Fruit fly (Drosophila melanogaster) whole organism: ENCODE results near the gene CG2663.

Experiments
- CG8478 ChIP-seq: fragments of >200 bp; optimal IDR thresholded peaks from 2 replicates; lab custom pipeline; 2018; ENCODE audit warnings: inconsistent platforms
- Dll ChIP-seq: fragments of >200 bp; optimal IDR thresholded peaks from 2 replicates; lab custom pipeline; 2017
- EcR ChIP-seq, 2 experiments: fragments of >200 bp; optimal IDR thresholded peaks; 2 replicates each; lab custom pipeline; 2017; ENCODE audit warnings: missing biosample characterization in 2 of 2, missing genetic modification characterization in 2 of 2, missing genetic modification reagents in 2 of 2
- pan ChIP-seq: fragments of >200 bp; optimal IDR thresholded peaks from 2 replicates; lab custom pipeline; 2017
- psq ChIP-seq: fragments of >200 bp; optimal IDR thresholded peaks from 2 replicates; lab custom pipeline; 2017
- usp ChIP-seq: fragments of >200 bp; optimal IDR thresholded peaks from 2 replicates; lab custom pipeline; 2017; ENCODE audit warnings: missing biosample characterization, missing genetic modification characterization, mixed read lengths

Gene CG2663

DNA sequence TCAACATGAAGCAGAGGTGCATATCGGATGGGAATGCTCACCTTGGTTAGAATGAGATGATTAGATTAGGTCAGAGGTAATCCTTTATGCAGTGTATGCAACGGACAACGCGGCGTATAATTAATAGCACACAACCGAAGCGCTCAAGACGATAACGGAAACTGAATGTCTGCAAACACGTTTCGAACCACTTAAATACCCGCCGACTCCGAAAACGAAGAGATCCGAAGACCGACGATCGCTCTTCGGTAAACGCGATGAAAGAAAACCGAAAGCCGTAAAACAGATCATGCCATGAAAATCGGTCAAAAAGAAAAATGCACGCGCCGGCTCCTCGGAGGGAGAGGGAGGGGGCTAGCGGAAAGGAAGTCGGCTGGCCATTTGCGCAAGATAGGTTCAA lies at the start of gene CG2663:
CG2663 (minus strand) TSS at position 173 of the 400 bp plus-strand sequence.
- TF ChIP-seq pan = no peak
- TF ChIP-seq psq (lab: Kevin White, UChicago) = no peak
- TF ChIP-seq Dll (lab: Kevin White, UChicago) = no peak
- no peak for TF ChIP-seq usp (GFP tag; lab: Kevin White, UChicago)
- TF ChIP-seq EcR (GFP tag; optimal IDR thresholded peaks at IDR 0.05; lab: Kevin White, UChicago) = no peak
- no peak for TF ChIP-seq CG8478

DNA sequence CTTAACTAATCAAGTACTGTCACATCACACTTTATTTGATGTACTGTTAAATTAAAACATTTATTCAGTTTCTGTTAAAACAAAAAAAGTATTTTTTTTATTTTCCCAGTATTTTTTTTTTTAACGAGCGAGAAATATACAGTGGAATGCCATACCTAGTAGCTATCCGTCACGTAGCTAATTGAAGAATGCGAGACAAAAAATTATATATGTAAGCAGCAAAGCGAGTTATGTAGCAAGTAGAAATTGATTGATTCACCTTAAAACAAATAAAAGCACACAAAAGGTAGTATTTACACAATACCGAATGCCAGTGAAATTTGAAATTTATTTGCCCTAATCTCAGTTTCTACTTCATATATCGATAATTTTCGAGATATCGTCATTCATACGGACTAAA lies 34.8 kb upstream of the CG2663 start:
- no peak for TF ChIP-seq pan
- no peak for TF ChIP-seq Dll (lab: Kevin White, UChicago)

DNA sequence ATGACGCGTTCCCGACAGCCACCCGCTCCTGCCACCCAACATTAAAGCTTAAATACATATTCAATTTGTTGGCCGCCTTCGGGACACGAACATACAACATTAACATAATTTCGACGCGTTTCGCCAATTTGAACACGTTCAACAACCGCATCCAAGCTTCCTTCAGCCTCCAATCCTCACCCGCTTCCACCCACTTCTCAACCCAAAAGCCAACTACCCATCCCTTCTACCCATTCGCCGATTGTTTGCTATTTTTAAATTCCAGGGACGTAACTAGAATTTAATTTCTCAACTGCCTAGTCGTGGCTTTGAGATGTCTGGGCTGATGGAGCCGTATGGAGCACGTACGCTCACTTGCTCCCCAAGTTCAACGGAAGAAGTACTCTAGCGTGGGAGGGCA lies 25.9 kb upstream of the CG2663 start:
- TF ChIP-seq EcR (GFP tag; optimal IDR thresholded peaks at IDR 0.05; lab: Kevin White, UChicago) = no peak
- TF ChIP-seq psq (lab: Kevin White, UChicago) = no peak
- TF ChIP-seq Dll (lab: Kevin White, UChicago) = no peak
- no peak for TF ChIP-seq pan
- no peak for TF ChIP-seq CG8478
- no peak for TF ChIP-seq usp (GFP tag; lab: Kevin White, UChicago)

DNA sequence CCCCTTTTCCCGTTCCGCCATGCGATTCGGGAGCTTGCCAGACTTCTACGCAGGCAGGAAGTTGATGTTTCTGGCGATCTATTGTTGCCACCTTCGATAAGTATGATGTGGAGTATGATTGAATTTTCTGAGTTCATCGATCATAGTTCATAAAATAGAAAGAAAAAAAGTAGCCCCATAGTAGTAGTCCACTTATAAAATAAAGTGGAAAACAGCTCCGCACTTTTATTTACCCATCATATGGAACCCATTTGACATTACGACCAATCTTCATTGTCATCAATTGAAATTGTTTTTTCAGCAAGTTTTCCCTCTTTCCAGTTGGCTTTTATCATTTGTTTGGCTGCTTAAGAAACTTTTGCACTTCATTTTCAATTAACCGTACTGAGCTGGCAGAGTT lies 23.2 kb upstream of the CG2663 start, which contains the start of gene CG12147:
CG12147 (minus strand) TSS at position 101 of the 400 bp plus-strand sequence.
- TF ChIP-seq EcR (GFP tag; optimal IDR thresholded peaks at IDR 0.05; lab: Kevin White, UChicago) (no peak), pan (no peak), Dll (lab: Kevin White, UChicago) (no peak), psq (lab: Kevin White, UChicago) (no peak), CG8478 (no peak), usp (GFP tag; lab: Kevin White, UChicago) (no peak)

DNA sequence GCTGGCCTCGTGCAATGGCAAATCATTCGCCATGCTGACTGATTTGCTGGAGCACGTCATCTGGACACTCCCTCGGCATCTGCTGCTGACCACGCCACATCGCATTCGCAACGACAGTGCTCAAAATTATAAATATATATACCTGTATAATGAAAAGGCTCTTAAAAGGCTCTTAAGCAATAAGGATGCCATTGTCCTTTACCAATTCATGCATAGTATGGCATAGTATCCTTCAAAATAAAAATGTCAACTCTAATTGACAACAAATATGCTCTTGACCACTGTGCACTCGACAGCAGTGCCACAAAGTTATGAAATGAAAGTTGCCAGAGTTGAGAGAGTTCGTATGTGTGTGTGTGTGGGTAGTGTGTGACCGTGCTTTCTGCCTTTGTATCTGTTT lies 18.2 kb upstream of the CG2663 start:
- TF ChIP-seq pan (no peak), psq (lab: Kevin White, UChicago) (no peak), EcR (GFP tag; optimal IDR thresholded peaks at IDR 0.05; lab: Kevin White, UChicago) (no peak), usp (GFP tag; lab: Kevin White, UChicago) (no peak), CG8478 (no peak), Dll (lab: Kevin White, UChicago) (no peak)

DNA sequence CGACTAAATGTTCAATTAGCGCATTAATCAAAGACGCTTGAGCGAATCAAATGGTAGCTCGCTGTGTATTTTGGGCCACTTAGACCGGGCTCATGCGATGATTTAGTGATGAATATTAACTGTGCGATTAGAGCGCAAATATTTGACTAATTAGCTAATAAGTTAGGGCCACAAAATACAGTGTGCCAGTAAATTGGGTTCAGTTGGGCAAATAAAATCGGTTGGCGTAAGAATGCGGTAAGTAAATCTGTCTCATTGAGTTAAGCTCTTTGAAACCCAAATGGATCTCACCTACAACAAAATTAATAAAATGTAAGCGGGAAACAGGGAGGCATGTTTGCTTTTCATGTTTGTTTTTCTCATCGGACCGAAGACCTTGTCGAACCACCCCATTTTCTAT lies 16.5 kb upstream of the CG2663 start:
- TF ChIP-seq EcR (GFP tag; optimal IDR thresholded peaks at IDR 0.05; lab: Kevin White, UChicago) (no peak), Dll (lab: Kevin White, UChicago) (no peak), psq (lab: Kevin White, UChicago) (no peak), CG8478 (no peak), usp (GFP tag; lab: Kevin White, UChicago) (no peak), pan (no peak)

DNA sequence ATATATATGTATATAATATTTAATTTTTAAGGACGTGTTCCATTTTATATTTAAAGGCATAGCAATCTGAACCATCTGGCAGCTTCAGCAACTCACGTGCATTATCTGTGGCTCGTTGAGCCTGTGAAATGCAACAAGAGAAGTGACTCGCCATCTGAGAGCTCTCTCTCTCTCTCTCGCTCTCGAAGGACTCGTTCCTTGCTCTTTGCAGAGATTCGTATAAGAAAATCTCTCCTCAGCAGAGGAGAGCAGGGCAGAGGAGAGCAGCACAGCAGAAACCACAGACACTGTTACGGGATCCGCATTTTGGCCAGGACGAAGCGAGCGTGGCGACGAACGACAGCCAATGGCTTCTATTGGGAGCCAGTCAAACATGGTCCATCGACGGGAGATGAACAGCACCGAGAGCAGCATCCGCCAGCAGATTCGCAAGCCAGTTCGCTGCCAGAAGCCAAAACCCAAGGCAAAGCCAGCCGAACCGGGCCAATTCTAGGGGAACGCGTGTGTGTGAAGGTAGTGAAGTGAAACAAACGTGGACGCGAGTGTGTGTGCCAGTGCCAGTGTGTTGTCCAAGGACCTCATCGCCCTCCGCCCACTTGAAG lies 10.3 kb upstream of the CG2663 start, which contains the start of gene CG14669:
CG14669 (plus strand) TSS at position 381 of the 602 bp plus-strand sequence.
- TF ChIP-seq CG8478 = no peak
- TF ChIP-seq usp (GFP tag; lab: Kevin White, UChicago) = no peak
- TF ChIP-seq Dll (lab: Kevin White, UChicago) = no peak
- no peak for TF ChIP-seq EcR (GFP tag; optimal IDR thresholded peaks at IDR 0.05; lab: Kevin White, UChicago)
- no peak for TF ChIP-seq pan
- TF ChIP-seq psq (lab: Kevin White, UChicago) = no peak

DNA sequence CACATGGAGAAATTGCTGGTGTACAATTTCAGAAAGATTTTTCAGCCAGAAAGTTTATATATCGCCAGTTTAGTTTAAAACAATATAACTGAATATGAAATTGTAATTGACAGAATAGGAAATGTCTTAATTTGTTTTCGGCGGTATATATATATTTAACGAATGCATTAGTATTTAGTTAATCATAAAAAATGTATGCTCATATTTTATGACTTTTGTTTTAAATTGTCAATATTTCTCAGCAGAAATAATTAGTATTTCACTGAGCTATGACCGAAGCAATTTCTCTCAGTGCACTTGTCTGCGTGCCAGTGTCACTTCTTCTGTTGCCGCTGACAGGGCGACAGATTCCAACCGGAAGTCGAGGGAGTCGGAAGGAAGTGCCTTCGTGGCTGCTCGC lies 9.1 kb upstream of the CG2663 start:
- TF ChIP-seq pan (no peak), CG8478 (no peak), EcR (GFP tag; optimal IDR thresholded peaks at IDR 0.05; lab: Kevin White, UChicago) (no peak), Dll (lab: Kevin White, UChicago) (no peak), usp (GFP tag; lab: Kevin White, UChicago) (no peak), psq (lab: Kevin White, UChicago) (no peak)

DNA sequence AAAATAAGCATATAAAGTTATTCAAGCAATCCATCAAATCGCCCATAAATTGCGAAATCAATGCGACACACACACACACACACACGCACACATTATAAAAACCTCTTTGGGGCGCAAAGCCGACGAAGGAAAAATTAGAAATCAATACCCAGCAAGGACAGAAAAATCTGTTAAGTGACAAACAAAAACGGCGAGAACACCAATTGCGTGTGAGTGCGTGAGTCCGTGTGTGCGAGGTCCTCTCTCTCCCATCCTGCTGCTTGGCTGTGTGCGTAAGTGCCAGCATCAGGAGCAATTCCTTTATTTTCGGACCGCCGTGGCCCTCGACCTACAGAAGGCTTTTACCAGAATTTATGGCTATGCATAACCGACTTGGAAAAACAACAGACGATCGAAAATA lies 8.4 kb upstream of the CG2663 start, which contains the start of gene Orco:
Orco (minus strand) TSS at position 101 of the 400 bp plus-strand sequence.
- TF ChIP-seq CG8478 = no peak
- no peak for TF ChIP-seq usp (GFP tag; lab: Kevin White, UChicago)
- no peak for TF ChIP-seq EcR (GFP tag; optimal IDR thresholded peaks at IDR 0.05; lab: Kevin White, UChicago)
- no peak for TF ChIP-seq psq (lab: Kevin White, UChicago)
- TF ChIP-seq Dll (lab: Kevin White, UChicago) = no peak
- TF ChIP-seq pan = no peak

DNA sequence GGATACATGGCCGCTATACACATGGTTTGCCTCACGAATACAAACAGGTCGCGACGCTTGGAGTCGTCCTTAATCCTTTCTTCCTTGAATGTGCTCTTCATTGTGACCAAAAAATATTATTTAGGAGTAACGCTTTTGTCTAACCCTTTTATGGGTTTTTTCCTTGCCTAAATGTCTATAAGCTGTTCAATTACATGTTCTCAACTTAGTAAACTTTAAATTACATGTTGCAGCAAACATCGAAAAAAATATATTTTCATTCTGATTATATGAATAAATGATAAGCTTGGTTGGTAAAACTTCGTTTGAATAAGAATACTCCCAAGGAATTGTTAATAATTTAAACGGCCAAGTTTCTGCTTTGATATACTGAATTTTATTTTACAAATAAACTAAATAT lies 4.8 kb downstream of the CG2663 start, which contains the start of gene Or83a:
Or83a (minus strand) TSS at position 101 of the 400 bp plus-strand sequence.
- TF ChIP-seq CG8478 (no peak), Dll (lab: Kevin White, UChicago) (no peak), EcR (GFP tag; optimal IDR thresholded peaks at IDR 0.05; lab: Kevin White, UChicago) (no peak), pan (no peak)

DNA sequence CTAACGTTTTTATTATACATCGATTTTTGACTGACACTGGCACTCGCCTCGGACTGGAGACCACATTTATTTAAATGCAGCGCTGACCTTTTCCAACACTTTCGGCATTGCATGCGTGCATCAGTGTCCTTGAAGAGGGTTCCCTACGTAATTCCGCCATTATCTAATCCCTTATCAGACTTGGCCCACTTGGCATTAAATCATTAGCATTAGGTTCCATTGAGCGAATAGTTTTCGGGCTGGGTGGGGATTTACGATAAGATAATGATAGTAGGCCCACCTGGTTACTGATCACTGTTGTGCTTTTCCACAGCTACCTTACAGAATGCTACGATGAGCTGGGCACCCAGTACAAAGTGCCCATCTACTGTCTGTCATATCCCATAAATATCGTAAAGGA lies 8.7 kb downstream of the CG2663 start:
- no peak for TF ChIP-seq EcR (GFP tag; optimal IDR thresholded peaks at IDR 0.05; lab: Kevin White, UChicago)
- no peak for TF ChIP-seq psq (lab: Kevin White, UChicago)
- TF ChIP-seq pan = no peak
- TF ChIP-seq CG8478 = no peak
- TF ChIP-seq Dll (lab: Kevin White, UChicago) = no peak
- TF ChIP-seq usp (GFP tag; lab: Kevin White, UChicago) = no peak

DNA sequence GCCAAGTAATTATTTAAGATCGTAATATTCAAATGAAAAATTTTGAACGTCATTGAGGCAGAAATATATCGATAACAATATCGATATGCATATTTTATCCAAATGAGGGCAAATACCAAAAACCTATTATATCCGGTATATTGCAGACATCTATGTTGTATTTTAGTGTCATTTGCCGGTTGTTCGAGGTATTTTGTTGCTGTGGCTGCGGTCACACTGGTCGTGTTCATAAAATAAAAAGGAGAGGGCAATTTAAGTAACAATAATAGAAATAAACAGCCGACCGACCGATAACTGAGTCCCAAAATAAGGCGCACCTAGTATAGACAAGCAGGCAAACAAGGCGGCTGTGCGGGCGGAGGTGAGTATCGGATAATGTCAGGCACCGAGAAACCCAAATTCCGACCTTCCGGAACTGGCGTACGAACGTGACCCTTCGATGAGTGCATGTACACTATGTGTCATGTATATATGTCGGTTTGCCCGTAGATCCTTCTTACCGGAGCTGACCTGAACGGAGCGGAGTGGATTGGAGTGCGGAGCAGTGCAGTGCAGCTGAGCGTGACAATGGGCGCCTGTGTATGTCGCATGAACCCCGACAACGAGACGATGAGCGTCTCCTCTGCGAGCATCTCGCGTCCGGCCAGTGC lies 10.1 kb downstream of the CG2663 start, which contains the start of gene CG1172:
CG1172 (plus strand) TSS at position 181 of the 650 bp plus-strand sequence.
- TF ChIP-seq psq (lab: Kevin White, UChicago) (no peak), Dll (lab: Kevin White, UChicago) (no peak), CG8478 (no peak), pan (no peak), EcR (GFP tag; optimal IDR thresholded peaks at IDR 0.05; lab: Kevin White, UChicago) (no peak), usp (GFP tag; lab: Kevin White, UChicago) (no peak)
